Worm (Caenorhabditis elegans) whole organism, L2 larva: ENCODE data around the gene T28F3.5.

ENCODE experiments used
- ama-1 ChIP-seq: fragments of 150-350 bp; optimal IDR thresholded peaks from 2 replicates; lab custom pipeline; 2018; ENCODE audit warnings: inconsistent platforms
- nhr-12 ChIP-seq: fragments of 150-350 bp; optimal IDR thresholded peaks from 2 replicates; lab custom pipeline; 2014; ENCODE audit warnings: missing biosample characterization, missing genetic modification characterization
- nhr-23 ChIP-seq: fragments of 150-350 bp; optimal IDR thresholded peaks from 2 replicates; lab custom pipeline; 2014; ENCODE audit warnings: missing biosample characterization, missing genetic modification reagents, missing genetic modification characterization
- nhr-237 ChIP-seq: fragments of 150-350 bp; optimal IDR thresholded peaks from 2 replicates; lab custom pipeline; 2014; ENCODE audit warnings: missing biosample characterization, missing genetic modification characterization
- unc-62 ChIP-seq: fragments of 150-350 bp; optimal IDR thresholded peaks from 2 replicates; lab custom pipeline; 2014; ENCODE audit warnings: missing biosample characterization, missing genetic modification reagents, missing genetic modification characterization
- zag-1 ChIP-seq: fragments of 150-350 bp; optimal IDR thresholded peaks from 2 replicates; lab custom pipeline; 2014; ENCODE audit warnings: missing biosample characterization, missing genetic modification characterization
- ztf-1 ChIP-seq: fragments of 200-800 bp; sonication (Bioruptor generic); conservative IDR thresholded peaks from 2 replicates; pipeline ENCODE4 v1.3.6; 2022; ENCODE audit warnings: missing genetic modification characterization, missing compliant biosample characterization
- ztf-11 ChIP-seq: sonication (generic microtip); optimal IDR thresholded peaks from 2 replicates; lab custom pipeline; 2017; ENCODE audit warnings: missing biosample characterization, missing genetic modification characterization
- ztf-4 ChIP-seq: fragments of 150-350 bp; optimal IDR thresholded peaks from 2 replicates; lab custom pipeline; 2014; ENCODE audit warnings: missing biosample characterization, missing genetic modification characterization

DNA sequence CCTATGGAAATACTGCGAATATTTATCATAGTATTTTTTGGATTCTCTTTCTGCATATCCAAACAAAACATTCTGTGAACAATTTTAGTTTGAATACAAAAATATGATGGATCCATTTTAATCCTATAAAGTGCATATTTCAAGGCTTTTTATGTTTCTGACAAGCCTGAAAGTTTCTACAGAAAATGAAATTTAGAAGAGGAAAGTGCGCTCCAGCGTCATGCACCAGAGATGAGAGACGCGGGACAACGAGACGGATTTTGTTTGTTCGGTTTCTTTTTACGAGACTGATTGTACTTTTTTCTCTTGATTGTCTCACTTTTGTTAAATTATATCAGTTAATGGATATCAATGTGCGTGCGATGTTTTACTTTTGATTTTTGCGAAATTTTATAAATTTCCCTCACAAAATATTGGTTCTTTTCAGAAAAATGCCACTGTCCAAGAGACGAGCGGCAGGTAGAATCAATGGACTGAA is 36.5 kb downstream of the T28F3.5 start, which contains the start of gene C49C3.6:
- TF ChIP-seq ztf-4 (tag; lab: Kevin White, UChicago) (no peak), zag-1 (no peak), nhr-23 (tag; lab: Kevin White, UChicago) (no peak), ztf-11 (tag; lab: Kevin White, UChicago) (no peak), ama-1 (no peak), nhr-237 (tag; lab: Kevin White, UChicago) (no peak), unc-62 (no peak), ztf-1 (GFP tag; lab: Robert Waterston, UW) (no peak), nhr-12 (tag; lab: Kevin White, UChicago) (no peak)
